Worm (Caenorhabditis elegans) whole organism, mixed stage, embryonic: Measurements from ENCODE around the gene M176.16.

Experiments used
- M03D4.4 ChIP-seq: sonication (generic microtip); optimal IDR thresholded peaks from 2 replicates; lab custom pipeline; 2017; ENCODE audit warnings: mild to moderate bottlenecking, missing genetic modification characterization, missing compliant biosample characterization
- ceh-43 ChIP-seq: fragments of 200-800 bp; sonication (Bioruptor generic); optimal IDR thresholded peaks from 2 replicates; lab custom pipeline; 2018; ENCODE audit warnings: mild to moderate bottlenecking, missing genetic modification characterization, moderate library complexity, missing compliant biosample characterization
- ces-1 ChIP-seq: fragments of 150-350 bp; optimal IDR thresholded peaks from 2 replicates; lab custom pipeline; 2014; ENCODE audit warnings: missing biosample characterization, missing genetic modification reagents, missing genetic modification characterization
- cnd-1 ChIP-seq: fragments of 200-800 bp; sonication (Bioruptor generic); optimal IDR thresholded peaks from 2 replicates; lab custom pipeline; 2018; ENCODE audit warnings: mild to moderate bottlenecking, missing genetic modification characterization, missing compliant biosample characterization
- ham-2 ChIP-seq: fragments of 200-800 bp; sonication (Bioruptor generic); optimal IDR thresholded peaks from 2 replicates; lab custom pipeline; 2018; ENCODE audit warnings: mild to moderate bottlenecking, missing genetic modification characterization, missing compliant biosample characterization
- nhr-76 ChIP-seq: sonication (generic microtip); optimal IDR thresholded peaks from 2 replicates; lab custom pipeline; 2017; ENCODE audit warnings: missing biosample characterization, missing genetic modification characterization
- pha-4 ChIP-seq: fragments of 150-350 bp; optimal IDR thresholded peaks from 2 replicates; lab custom pipeline; 2018; ENCODE audit warnings: missing biosample characterization, missing genetic modification reagents, missing genetic modification characterization
- sem-2 ChIP-seq: fragments of 200-800 bp; sonication (Bioruptor generic); optimal IDR thresholded peaks from 2 replicates; lab custom pipeline; 2018; ENCODE audit warnings: mild to moderate bottlenecking, missing genetic modification characterization, missing compliant biosample characterization
- unc-62 ChIP-seq: fragments of 150-350 bp; optimal IDR thresholded peaks from 2 replicates; lab custom pipeline; 2014; ENCODE audit warnings: missing biosample characterization, missing genetic modification reagents, missing genetic modification characterization
- ztf-11 ChIP-seq: fragments of 150-350 bp; optimal IDR thresholded peaks from 2 replicates; lab custom pipeline; 2014; ENCODE audit warnings: missing biosample characterization, missing genetic modification characterization

DNA sequence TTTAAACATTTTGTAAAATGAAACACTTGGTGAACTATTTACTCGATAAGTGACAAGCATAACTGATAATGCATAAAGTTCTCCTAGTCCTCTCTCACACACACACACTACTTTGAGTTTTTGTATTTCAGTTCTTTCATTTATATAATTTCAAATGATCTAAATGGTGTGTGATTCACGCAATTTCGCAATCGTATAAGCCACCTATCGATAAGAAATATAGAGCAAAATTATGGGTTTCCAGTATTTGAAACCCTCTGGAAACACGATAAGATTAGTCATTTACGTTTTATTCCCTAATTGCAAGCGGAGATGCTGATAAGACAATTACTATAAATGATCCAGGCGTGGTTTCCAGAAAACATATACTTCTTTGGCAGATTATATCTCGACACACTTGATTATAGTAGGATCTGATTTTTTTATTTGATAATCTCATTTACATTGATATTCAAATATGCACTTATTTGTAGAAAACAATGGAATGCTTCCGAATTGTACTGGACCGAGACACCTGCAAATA, 6.2 kb upstream of the M176.16 start, which contains the start of gene arrd-3:
- TF ChIP-seq M03D4.4 (tag; lab: Kevin White, UChicago) = no peak
- no peak for TF ChIP-seq sem-2 (GFP tag; lab: Kevin White, UChicago)
- no peak for TF ChIP-seq ztf-11 (tag; lab: Kevin White, UChicago)
- no peak for TF ChIP-seq ceh-43 (GFP tag; lab: Kevin White, UChicago)
- TF ChIP-seq ham-2 = no peak
- TF ChIP-seq cnd-1 (tag; lab: Kevin White, UChicago) = no peak
- TF ChIP-seq ces-1 (GFP tag; lab: Kevin White, UChicago) = no peak
- no peak for TF ChIP-seq nhr-76 (tag; lab: Kevin White, UChicago)
- no peak for TF ChIP-seq pha-4 (tag; lab: Kevin White, UChicago)
- TF ChIP-seq unc-62 (GFP tag; lab: Kevin White, UChicago) = no peak
